Fruit fly (Drosophila melanogaster) whole organism, embryonic: ENCODE measurements around the gene spz5.

Experiments used
- Antp ChIP-seq: fragments of 200-800 bp; sonication (Bioruptor generic); optimal IDR thresholded peaks from 3 replicates; lab custom pipeline; 2016; ENCODE audit warnings: missing biosample characterization, missing genetic modification characterization
- B-H1 ChIP-seq: fragments of 200-800 bp; sonication (Bioruptor generic); IDR thresholded peaks from 3 replicates; pipeline ENCODE4 v1.3.6; 2022; ENCODE audit warnings: missing biosample characterization, missing genetic modification characterization
- CG10431 ChIP-seq: fragments of 200-800 bp; sonication (Bioruptor generic); optimal IDR thresholded peaks from 3 replicates; lab custom pipeline; 2018; ENCODE audit warnings: missing biosample characterization, mild to moderate bottlenecking, missing genetic modification characterization
- CG10565 ChIP-seq: fragments of 200-800 bp; sonication (Bioruptor generic); optimal IDR thresholded peaks from 3 replicates; lab custom pipeline; 2016; ENCODE audit warnings: missing biosample characterization, mild to moderate bottlenecking, missing genetic modification characterization
- CG12155 ChIP-seq: fragments of 200-800 bp; sonication (Bioruptor generic); optimal IDR thresholded peaks from 3 replicates; lab custom pipeline; 2016; ENCODE audit warnings: missing biosample characterization, missing genetic modification characterization
- CG15479 ChIP-seq: fragments of 200-800 bp; sonication (Bioruptor generic); optimal IDR thresholded peaks from 3 replicates; lab custom pipeline; 2019; ENCODE audit warnings: missing biosample characterization, mild to moderate bottlenecking, missing genetic modification characterization, moderate library complexity
- CG15514 ChIP-seq: fragments of 200-800 bp; sonication (Bioruptor generic); optimal IDR thresholded peaks from 3 replicates; lab custom pipeline; 2017; ENCODE audit warnings: missing biosample characterization, missing genetic modification characterization, mild to moderate bottlenecking, moderate library complexity, missing genetic modification reagents
- CG17912 ChIP-seq: fragments of 200-800 bp; sonication (Bioruptor generic); optimal IDR thresholded peaks from 2 replicates; lab custom pipeline; 2018; ENCODE audit warnings: missing biosample characterization, mild to moderate bottlenecking, missing genetic modification characterization
- CG1832 ChIP-seq: fragments of 200-800 bp; sonication (Bioruptor generic); optimal IDR thresholded peaks from 2 replicates; lab custom pipeline; 2017; ENCODE audit warnings: missing biosample characterization, mild to moderate bottlenecking, missing genetic modification characterization, inconsistent platforms
- CG2199 ChIP-seq: fragments of 200-800 bp; sonication (Bioruptor generic); IDR thresholded peaks from 3 replicates; pipeline ENCODE4 v1.3.6; 2022; ENCODE audit warnings: missing biosample characterization, missing genetic modification characterization
- CG4360 ChIP-seq: fragments of 200-800 bp; sonication (Bioruptor generic); IDR thresholded peaks from 2 replicates; pipeline ENCODE4 v1.3.6; 2022; ENCODE audit warnings: missing biosample characterization, missing genetic modification characterization
- CG4730 ChIP-seq: fragments of 200-800 bp; sonication (Bioruptor generic); IDR thresholded peaks from 2 replicates; pipeline ENCODE4 v1.3.6; 2022; ENCODE audit warnings: missing biosample characterization, missing genetic modification characterization
- CG5180 ChIP-seq: fragments of 200-800 bp; sonication (Bioruptor generic); optimal IDR thresholded peaks from 3 replicates; lab custom pipeline; 2017; ENCODE audit warnings: missing biosample characterization, missing genetic modification characterization, mild to moderate bottlenecking, moderate library complexity, missing genetic modification reagents
- CG7556 ChIP-seq: fragments of 200-800 bp; sonication (Bioruptor generic); optimal IDR thresholded peaks from 2 replicates; lab custom pipeline; 2017; ENCODE audit warnings: missing biosample characterization, mild to moderate bottlenecking, missing genetic modification characterization
- CG8290 ChIP-seq, 3 experiments: fragments of 200-800 bp; sonication (Bioruptor generic); optimal IDR thresholded peaks; 2 replicates each; lab custom pipeline; 2016 to 2019; ENCODE audit warnings: missing biosample characterization in 3 of 3, missing genetic modification characterization in 3 of 3, mild to moderate bottlenecking in 2 of 3, moderate library complexity in 1 of 3
- D ChIP-seq, 2 experiments: fragments of 200-800 bp in 1 of 2; fragments of >200 bp in 1 of 2; sonication (Bioruptor generic) in 1 of 2; optimal IDR thresholded peaks; 2 replicates in 1 of 2; 3 replicates in 1 of 2; lab custom pipeline; 2017; ENCODE audit warnings: mild to moderate bottlenecking in 1 of 2, missing biosample characterization in 1 of 2, missing genetic modification characterization in 1 of 2, missing genetic modification reagents in 1 of 2
- Dfd ChIP-seq, 2 experiments: fragments of >200 bp; optimal IDR thresholded peaks; 2 replicates each; lab custom pipeline; 2017; ENCODE audit warnings: missing biosample characterization in 2 of 2, missing genetic modification characterization in 2 of 2
- Drgx ChIP-seq: fragments of 200-800 bp; sonication (Bioruptor generic); IDR thresholded peaks from 2 replicates; pipeline ENCODE4 v1.3.6; 2022; ENCODE audit warnings: missing biosample characterization, missing genetic modification characterization
- Ets65A ChIP-seq: fragments of 200-800 bp; sonication (Bioruptor generic); peaks from one replicate; lab custom pipeline; 2016; ENCODE audit warnings: missing biosample characterization, missing genetic modification characterization
- HLH54F ChIP-seq: fragments of 200-800 bp; sonication (Bioruptor generic); optimal IDR thresholded peaks from 3 replicates; lab custom pipeline; 2016; ENCODE audit warnings: missing biosample characterization, missing genetic modification characterization
- Hr78 ChIP-seq, 2 experiments: fragments of 200-800 bp in 1 of 2; fragments of >200 bp in 1 of 2; sonication (Bioruptor generic) in 1 of 2; optimal IDR thresholded peaks; 2 replicates each; lab custom pipeline; 2017 to 2019; ENCODE audit warnings: missing biosample characterization in 2 of 2, missing genetic modification characterization in 2 of 2, mild to moderate bottlenecking in 1 of 2, moderate library complexity in 1 of 2
- Jarid2 ChIP-seq: fragments of 200-800 bp; sonication (Bioruptor generic); optimal IDR thresholded peaks from 3 replicates; lab custom pipeline; 2017; ENCODE audit warnings: mild to moderate bottlenecking, missing biosample characterization, missing genetic modification reagents, missing genetic modification characterization
- MESR4 ChIP-seq: fragments of 200-800 bp; sonication (Bioruptor generic); optimal IDR thresholded peaks from 2 replicates; lab custom pipeline; 2018; ENCODE audit warnings: missing biosample characterization, mild to moderate bottlenecking, missing genetic modification characterization, moderate library complexity
- az2 ChIP-seq: fragments of 200-800 bp; sonication (Bioruptor generic); optimal IDR thresholded peaks from 3 replicates; lab custom pipeline; 2016; ENCODE audit warnings: missing biosample characterization, missing genetic modification characterization
- bsh ChIP-seq, 2 experiments: fragments of 200-800 bp; sonication (Bioruptor generic); optimal IDR thresholded peaks; 2 replicates each; lab custom pipeline; 2017 to 2018; ENCODE audit warnings: mild to moderate bottlenecking in 2 of 2, missing biosample characterization in 2 of 2, missing genetic modification characterization in 2 of 2, moderate library complexity in 1 of 2
- btn ChIP-seq: fragments of 200-800 bp; sonication (Bioruptor generic); optimal IDR thresholded peaks from 2 replicates; lab custom pipeline; 2016; ENCODE audit warnings: missing biosample characterization, missing genetic modification characterization
- cg ChIP-seq: fragments of 200-800 bp; sonication (Bioruptor generic); optimal IDR thresholded peaks from 3 replicates; lab custom pipeline; 2019; ENCODE audit warnings: missing biosample characterization, mild to moderate bottlenecking, missing genetic modification characterization, moderate library complexity
- chm ChIP-seq: fragments of 200-800 bp; sonication (Bioruptor generic); IDR thresholded peaks from 2 replicates; pipeline ENCODE4 v1.3.6; 2022; ENCODE audit warnings: missing biosample characterization, missing genetic modification characterization
- corto ChIP-seq: fragments of 200-800 bp; sonication (Bioruptor generic); optimal IDR thresholded peaks from 2 replicates; lab custom pipeline; 2016; ENCODE audit warnings: missing biosample characterization, mild to moderate bottlenecking, missing genetic modification characterization, moderate library complexity
- danr ChIP-seq: fragments of 200-800 bp; sonication (Bioruptor generic); IDR thresholded peaks from 2 replicates; pipeline ENCODE4 v1.3.6; 2022; ENCODE audit warnings: missing biosample characterization, missing genetic modification characterization
- nom ChIP-seq: fragments of 200-800 bp; sonication (Bioruptor generic); optimal IDR thresholded peaks from 2 replicates; lab custom pipeline; 2017; ENCODE audit warnings: missing biosample characterization, missing genetic modification characterization, mild to moderate bottlenecking, moderate library complexity, missing genetic modification reagents
- ranshi ChIP-seq: fragments of 200-800 bp; sonication (Bioruptor generic); IDR thresholded peaks from 2 replicates; pipeline ENCODE4 v1.3.6; 2022; ENCODE audit warnings: missing biosample characterization, missing genetic modification characterization
- sqz ChIP-seq: fragments of 200-800 bp; sonication (Bioruptor generic); optimal IDR thresholded peaks from 3 replicates; lab custom pipeline; 2018; ENCODE audit warnings: missing biosample characterization, mild to moderate bottlenecking, missing genetic modification characterization
- tll ChIP-seq, 2 experiments: fragments of 200-800 bp in 1 of 2; fragments of >200 bp in 1 of 2; sonication (Bioruptor generic) in 1 of 2; optimal IDR thresholded peaks; 2 replicates each; lab custom pipeline; 2017 to 2019; ENCODE audit warnings: missing biosample characterization in 2 of 2, missing genetic modification characterization in 2 of 2, mild to moderate bottlenecking in 1 of 2, moderate library complexity in 1 of 2
- tna ChIP-seq: fragments of 200-800 bp; sonication (Bioruptor generic); IDR thresholded peaks from 2 replicates; pipeline ENCODE4 v1.3.6; 2022; ENCODE audit warnings: missing biosample characterization, missing genetic modification characterization; ENCODE audit not compliant: partially characterized antibody
- trem ChIP-seq: fragments of 200-800 bp; optimal IDR thresholded peaks from 3 replicates; lab custom pipeline; 2019; ENCODE audit warnings: missing biosample characterization, mild to moderate bottlenecking, missing genetic modification characterization, moderate library complexity
- z ChIP-seq: fragments of 200-800 bp; sonication (Bioruptor generic); IDR thresholded peaks from 3 replicates; pipeline ENCODE4 v1.3.6; 2022; ENCODE audit warnings: missing biosample characterization, missing genetic modification characterization

Gene spz5

DNA sequence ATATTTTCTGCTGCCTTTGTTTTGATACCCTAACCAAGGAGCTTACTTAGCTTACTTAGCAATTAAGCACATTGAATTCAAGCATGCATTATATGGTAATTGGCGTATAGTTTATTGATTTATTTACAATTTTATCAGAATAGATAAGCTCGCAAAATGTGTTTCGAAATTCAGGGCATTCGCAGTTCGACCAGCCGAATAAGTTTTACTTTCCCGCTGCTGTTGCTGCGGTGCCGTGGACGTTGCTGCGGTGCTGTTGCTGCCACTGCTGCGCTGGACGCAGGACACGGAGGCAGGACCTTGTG lies 12.2 kb downstream of the spz5 start (continued):
- TF ChIP-seq sqz (GFP tag; lab: Kevin White, UChicago), result peak; percentile 31

DNA sequence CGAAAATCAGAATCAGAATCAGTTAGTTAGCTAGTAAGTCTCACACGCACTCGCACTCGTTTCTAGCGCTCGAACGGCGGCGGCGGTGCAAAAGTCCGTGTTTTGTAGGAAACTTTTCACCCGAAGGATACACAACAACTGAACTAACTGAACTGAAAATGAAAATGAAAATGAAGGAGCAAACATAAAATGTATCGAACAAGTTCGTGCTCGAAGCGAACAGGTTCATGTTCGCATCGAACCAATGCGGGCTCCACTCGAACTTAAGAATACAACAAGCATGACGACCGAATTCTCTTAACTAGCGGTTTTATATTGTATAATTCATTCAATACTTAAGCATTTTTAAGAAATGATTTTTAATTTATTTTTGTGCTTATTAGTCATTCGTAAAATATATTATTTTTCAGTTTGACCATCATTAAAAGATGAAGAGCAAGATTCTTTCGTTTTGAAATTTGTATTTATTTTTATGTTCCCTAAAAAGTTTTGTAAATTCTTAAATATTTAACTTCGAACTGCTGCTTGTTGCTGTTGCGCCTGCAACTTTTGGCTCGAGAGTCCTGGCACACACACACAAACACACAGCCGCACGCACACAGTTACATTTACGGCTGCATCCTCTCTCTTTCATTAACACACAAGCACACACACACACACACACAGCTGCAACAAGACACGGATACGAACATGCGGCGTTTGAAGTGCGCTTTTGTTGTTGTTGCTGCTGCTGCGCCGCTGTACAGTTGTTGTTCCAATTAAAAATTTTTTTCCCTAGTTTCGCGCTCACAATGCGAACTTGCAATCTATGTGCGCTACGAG lies 12.8 kb downstream of the spz5 start, which contains the start of gene Tet:
Gene Tet (minus strand): TSS at position 154 of the 822 bp plus-strand sequence.
- TF ChIP-seq CG8290 (GFP tag; optimal IDR thresholded peaks at IDR 0.05; lab: Kevin White, UChicago) (no peak), CG8290 (tag; optimal IDR thresholded peaks at IDR 0.05; lab: Kevin White, UChicago) (no peak), chm (GFP tag; lab: Robert Waterston, UW) (0 out of 2 replicates have a peak, but pooled peaks have one; percentile 2), trem (peak; percentile 10), Jarid2 (GFP tag; lab: Kevin White, UChicago) (peak; percentile 71), CG15479 (no peak), CG5180 (GFP tag; lab: Kevin White, UChicago) (peak; percentile 98), CG4360 (GFP tag; lab: Robert Waterston, UW) (peak; percentile 96), CG2199 (peak; percentile 38; the same call in 1 of the 3 replicates), Dfd (GFP tag; optimal IDR thresholded peaks at IDR 0.05; lab: Kevin White, UChicago) (peak in 1 of 2 experiments; percentile 76), cg (peak; percentile 78), tna (0 out of 2 replicates have a peak, but pooled peaks have one; percentile 10), z (GFP tag; lab: Robert Waterston, UW) (0 out of 3 replicates have a peak, but pooled peaks have one; percentile 44), Ets65A (no peak)

DNA sequence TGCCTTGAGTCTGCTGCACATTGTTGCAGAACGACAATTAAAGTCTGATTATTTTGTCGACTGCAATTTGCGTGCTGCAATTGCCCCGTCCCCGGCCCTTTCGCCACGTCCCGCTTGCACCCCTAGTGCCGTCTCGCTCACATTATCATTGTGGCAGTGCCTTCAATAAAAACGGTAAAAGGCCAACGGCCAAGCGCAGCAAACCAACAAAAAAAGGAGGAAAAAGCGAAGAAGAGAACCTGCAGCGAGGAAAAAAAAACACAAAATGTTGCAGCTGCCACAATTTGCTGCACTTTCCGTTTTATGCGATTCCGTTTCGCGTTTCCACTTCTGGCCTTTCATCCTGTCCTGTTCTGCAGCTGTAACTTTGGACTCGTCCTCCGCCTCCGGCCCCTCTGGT lies 17.9 kb downstream of the spz5 start:
- no peak for TF ChIP-seq D (optimal IDR thresholded peaks at IDR 0.05; lab: Kevin White, UChicago)
- no peak for TF ChIP-seq D (GFP tag; optimal IDR thresholded peaks at IDR 0.05; lab: Kevin White, UChicago)
- TF ChIP-seq CG12155 (GFP tag; lab: Kevin White, UChicago), result no peak
- peak; percentile 34 for TF ChIP-seq nom (GFP tag; lab: Kevin White, UChicago)
- TF ChIP-seq CG15514 (GFP tag; lab: Kevin White, UChicago), result no peak
- no peak for TF ChIP-seq danr
- TF ChIP-seq CG7556 (GFP tag; lab: Kevin White, UChicago), result no peak
- TF ChIP-seq btn (GFP tag; lab: Kevin White, UChicago), result no peak
- TF ChIP-seq CG10565 (GFP tag; lab: Kevin White, UChicago), result no peak
- peak; percentile 34 for TF ChIP-seq CG1832 (GFP tag; lab: Kevin White, UChicago)

DNA sequence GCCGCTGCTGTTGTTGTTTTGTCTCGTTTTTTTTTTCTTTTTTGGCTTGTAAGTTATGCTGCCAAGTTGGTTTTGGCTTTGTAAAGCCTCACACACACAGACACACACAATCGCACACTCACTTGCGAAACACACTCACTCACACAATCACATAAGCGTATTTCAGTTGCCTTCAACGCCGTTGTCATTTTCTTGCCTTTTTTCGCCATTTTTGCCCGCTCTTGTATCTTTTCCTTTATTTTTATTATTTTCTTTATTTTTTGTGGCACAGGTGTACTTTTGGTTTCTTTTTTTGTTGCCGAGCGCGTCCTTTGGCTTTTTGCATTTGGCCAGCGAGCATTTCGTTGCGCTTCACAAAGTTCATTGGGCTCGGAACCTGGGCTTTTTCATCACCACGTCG lies 18.9 kb downstream of the spz5 start:
- no peak for TF ChIP-seq CG17912 (GFP tag; lab: Kevin White, UChicago)
- TF ChIP-seq B-H1 (GFP tag; lab: Robert Waterston, UW), result no peak
- TF ChIP-seq ranshi (GFP tag; lab: Robert Waterston, UW), result no peak
- no peak for TF ChIP-seq Antp (GFP tag; lab: Kevin White, UChicago)
- TF ChIP-seq CG10431 (GFP tag; lab: Kevin White, UChicago), result no peak
- TF ChIP-seq Hr78 (GFP tag; optimal IDR thresholded peaks at IDR 0.05; lab: Kevin White, UChicago), result no peak
- no peak for TF ChIP-seq corto (GFP tag; lab: Kevin White, UChicago)
- TF ChIP-seq nom (GFP tag; lab: Kevin White, UChicago), result peak; percentile 92
- TF ChIP-seq az2 (GFP tag; lab: Kevin White, UChicago), result no peak
- peak in 1 of 2 experiments; percentile 31 for TF ChIP-seq bsh (GFP tag; optimal IDR thresholded peaks at IDR 0.05; lab: Kevin White, UChicago)
- TF ChIP-seq HLH54F (GFP tag; lab: Kevin White, UChicago), result no peak
- no peak for TF ChIP-seq CG4730 (GFP tag; lab: Robert Waterston, UW)
- TF ChIP-seq Drgx (GFP tag; lab: Robert Waterston, UW), result no peak
- TF ChIP-seq tll (GFP tag; optimal IDR thresholded peaks at IDR 0.05; lab: Kevin White, UChicago), result no peak
- no peak for TF ChIP-seq MESR4 (GFP tag; lab: Kevin White, UChicago)
